Worm (Caenorhabditis elegans) whole organism, L4 larva: ENCODE results near the gene C10G8.2.
A peak's percentile ranks its signal among the peaks of the same experiment; 100 is the strongest.

Experiments used
- F37D6.2 ChIP-seq: sonication (generic microtip); optimal IDR thresholded peaks from 2 replicates; lab custom pipeline; 2016; ENCODE audit warnings: mild to moderate bottlenecking, missing genetic modification characterization, missing compliant biosample characterization
- F49E8.2 ChIP-seq: sonication (generic microtip); optimal IDR thresholded peaks from 2 replicates; lab custom pipeline; 2016; ENCODE audit warnings: missing compliant biosample characterization, mild to moderate bottlenecking, missing genetic modification characterization, borderline replicate concordance
- R02D3.7 ChIP-seq: fragments of 150-350 bp; sonication (generic microtip); optimal IDR thresholded peaks from 3 replicates; lab custom pipeline; 2014; ENCODE audit warnings: missing biosample characterization, missing genetic modification characterization
- Y105C5A.15 ChIP-seq: fragments of 200-800 bp; sonication (Bioruptor generic); IDR thresholded peaks from 2 replicates; pipeline ENCODE4 v1.3.6; 2022; ENCODE audit warnings: missing genetic modification characterization, missing compliant biosample characterization
- aha-1 ChIP-seq: fragments of 150-350 bp; peaks from one replicate; lab custom pipeline; 2014; ENCODE audit warnings: missing biosample characterization, missing genetic modification characterization
- ceh-20 ChIP-seq: fragments of 200-800 bp; sonication (Bioruptor generic); IDR thresholded peaks from 2 replicates; pipeline ENCODE4 v1.3.6; 2022; ENCODE audit warnings: missing genetic modification reagents, missing genetic modification characterization, missing compliant biosample characterization
- ceh-32 ChIP-seq: sonication (generic microtip); optimal IDR thresholded peaks from 2 replicates; lab custom pipeline; 2016; ENCODE audit warnings: mild to moderate bottlenecking, missing genetic modification characterization, missing compliant biosample characterization; ENCODE audit not compliant: poor library complexity
- ceh-62 ChIP-seq: sonication (generic microtip); optimal IDR thresholded peaks from 2 replicates; lab custom pipeline; 2017; ENCODE audit warnings: missing biosample characterization, missing genetic modification characterization
- cey-2 ChIP-seq: sonication (generic microtip); optimal IDR thresholded peaks from 3 replicates; lab custom pipeline; 2017; ENCODE audit warnings: missing genetic modification characterization, mild to moderate bottlenecking, missing compliant biosample characterization, antibody characterized with exemption, borderline replicate concordance; ENCODE audit not compliant: insufficient read depth
- daf-16 ChIP-seq, 3 experiments: sonication (generic microtip); optimal IDR thresholded peaks; 2 replicates each; lab custom pipeline; 2016 to 2017; ENCODE audit warnings: missing genetic modification characterization in 3 of 3, missing genetic modification reagents in 3 of 3, mild to moderate bottlenecking in 2 of 3, missing compliant biosample characterization in 2 of 3, missing biosample characterization in 1 of 3, moderate library complexity in 1 of 3
- dmd-6 ChIP-seq: fragments of 200-800 bp; sonication (Bioruptor generic); IDR thresholded peaks from 2 replicates; pipeline ENCODE4 v1.3.6; 2022; ENCODE audit warnings: missing genetic modification reagents, missing genetic modification characterization, missing compliant biosample characterization
- dve-1 ChIP-seq: sonication (generic microtip); optimal IDR thresholded peaks from 2 replicates; lab custom pipeline; 2017; ENCODE audit warnings: antibody characterized with exemption, mild to moderate bottlenecking, missing genetic modification characterization, missing compliant biosample characterization; ENCODE audit not compliant: insufficient read depth
- egl-27 ChIP-seq: sonication (generic microtip); optimal IDR thresholded peaks from 3 replicates; lab custom pipeline; 2017; ENCODE audit warnings: missing biosample characterization, missing genetic modification reagents, missing genetic modification characterization
- egl-43 ChIP-seq: fragments of 200-800 bp; sonication (Bioruptor generic); IDR thresholded peaks from 2 replicates; pipeline ENCODE4 v1.3.6; 2022; ENCODE audit warnings: missing genetic modification reagents, missing genetic modification characterization, missing compliant biosample characterization
- hif-1 ChIP-seq, 2 experiments: sonication (generic microtip); optimal IDR thresholded peaks; 2 replicates each; lab custom pipeline; 2016 to 2017; ENCODE audit warnings: missing compliant biosample characterization in 2 of 2, missing genetic modification characterization in 2 of 2, missing genetic modification reagents in 2 of 2, missing genotype in 2 of 2, mild to moderate bottlenecking in 1 of 2
- hlh-11 ChIP-seq: fragments of 200-800 bp; sonication (Bioruptor generic); optimal IDR thresholded peaks from 2 replicates; lab custom pipeline; 2018; ENCODE audit warnings: mild to moderate bottlenecking, missing genetic modification characterization, missing compliant biosample characterization
- hlh-30 ChIP-seq: sonication (generic microtip); optimal IDR thresholded peaks from 2 replicates; lab custom pipeline; 2017; ENCODE audit warnings: antibody characterized with exemption, mild to moderate bottlenecking, missing genetic modification characterization, missing compliant biosample characterization; ENCODE audit not compliant: insufficient read depth
- hmg-1.1 ChIP-seq: fragments of 200-800 bp; sonication (Bioruptor generic); IDR thresholded peaks from 2 replicates; pipeline ENCODE4 v1.3.6; 2022; ENCODE audit warnings: missing genetic modification reagents, missing genetic modification characterization, missing compliant biosample characterization
- jun-1 ChIP-seq: fragments of 150-350 bp; optimal IDR thresholded peaks from 2 replicates; lab custom pipeline; 2014; ENCODE audit warnings: missing biosample characterization, missing genetic modification reagents, missing genetic modification characterization
- lin-1 ChIP-seq: fragments of 200-800 bp; sonication (Bioruptor generic); IDR thresholded peaks from 2 replicates; pipeline ENCODE4 v1.3.6; 2022; ENCODE audit warnings: missing genetic modification reagents, missing genetic modification characterization, missing compliant biosample characterization
- lin-38 ChIP-seq: fragments of 200-800 bp; sonication (Bioruptor generic); IDR thresholded peaks from 2 replicates; pipeline ENCODE4 v1.3.6; 2022; ENCODE audit warnings: missing genetic modification reagents, missing genetic modification characterization, missing compliant biosample characterization
- lir-3 ChIP-seq: sonication (generic microtip); optimal IDR thresholded peaks from 2 replicates; lab custom pipeline; 2016; ENCODE audit warnings: mild to moderate bottlenecking, missing genetic modification characterization, missing compliant biosample characterization
- madf-5 ChIP-seq, 2 experiments: fragments of 200-800 bp; sonication (Bioruptor generic); IDR thresholded peaks; 2 replicates each; pipeline ENCODE4 v1.3.6; 2022; ENCODE audit warnings: missing compliant biosample characterization in 2 of 2, missing genetic modification characterization in 2 of 2
- nhr-11 ChIP-seq: fragments of 150-350 bp; optimal IDR thresholded peaks from 2 replicates; lab custom pipeline; 2014; ENCODE audit warnings: missing biosample characterization, missing genetic modification characterization
- nhr-111 ChIP-seq: fragments of 200-800 bp; sonication (Bioruptor generic); optimal IDR thresholded peaks from 2 replicates; lab custom pipeline; 2018; ENCODE audit warnings: mild to moderate bottlenecking, missing genetic modification characterization, missing compliant biosample characterization
- rbr-2 ChIP-seq: sonication (generic microtip); optimal IDR thresholded peaks from 2 replicates; lab custom pipeline; 2016; ENCODE audit warnings: missing genotype, missing genetic modification characterization, missing compliant biosample characterization
- sdz-12 ChIP-seq: fragments of 200-800 bp; sonication (Bioruptor generic); optimal IDR thresholded peaks from 2 replicates; lab custom pipeline; 2018; ENCODE audit warnings: mild to moderate bottlenecking, missing genetic modification characterization, missing compliant biosample characterization
- unc-62 ChIP-seq, 3 experiments: fragments of 150-350 bp in 1 of 3; sonication (generic microtip); optimal IDR thresholded peaks in 2 of 3; peaks in 1 of 3; 1 replicate in 1 of 3; 2 replicates in 2 of 3; lab custom pipeline; 2014 to 2017; ENCODE audit warnings: missing biosample characterization in 3 of 3, missing genetic modification characterization in 3 of 3, missing genetic modification reagents in 3 of 3, missing genotype in 1 of 3
- zag-1 ChIP-seq: fragments of 150-350 bp; optimal IDR thresholded peaks from 2 replicates; lab custom pipeline; 2014; ENCODE audit warnings: missing biosample characterization, missing genetic modification characterization
- zfp-3 ChIP-seq: fragments of 200-800 bp; sonication (Bioruptor generic); conservative IDR thresholded peaks from 2 replicates; pipeline ENCODE4 v1.3.6; 2022; ENCODE audit warnings: missing genetic modification reagents, missing genetic modification characterization, missing compliant biosample characterization

C10G8.2 gene

DNA sequence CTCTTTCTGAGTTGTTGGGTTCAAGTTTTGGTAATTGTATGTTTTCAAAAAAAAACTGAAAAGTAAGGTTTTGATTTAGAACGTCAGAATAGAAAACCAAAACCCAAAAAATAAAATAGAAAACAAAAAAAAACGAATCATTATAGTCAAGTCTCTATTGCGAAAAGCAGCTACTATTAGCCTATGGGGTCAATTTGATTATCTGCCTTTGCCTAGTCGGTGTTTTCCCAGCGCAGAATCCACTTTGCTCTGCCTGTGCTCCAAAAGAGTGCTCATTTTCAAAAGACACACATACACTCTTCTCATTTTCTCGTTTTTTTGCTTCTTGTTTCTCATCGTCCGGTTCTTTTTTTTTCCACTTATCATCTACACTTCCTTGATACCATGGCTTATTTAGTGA lies 25.5 kb upstream of the C10G8.2 start:
- TF ChIP-seq F49E8.2 (tag; lab: Kevin White, UChicago): no peak
- TF ChIP-seq, all 104 proteins: peak for 0

- TF ChIP-seq aha-1 (peak; percentile 79), rbr-2 (no peak), hlh-11 (tag; lab: Kevin White, UChicago) (peak; percentile 48), nhr-11 (tag; lab: Kevin White, UChicago) (peak; percentile 72), daf-16 (GFP tag; optimal IDR thresholded peaks at IDR 0.05; lab: Kevin White, UChicago) (peak in 1 of 2 experiments; percentile 67), daf-16 (tag; optimal IDR thresholded peaks at IDR 0.05; lab: Kevin White, UChicago) (no peak), F37D6.2 (tag; lab: Kevin White, UChicago) (no peak), hlh-30 (peak; percentile 24), hif-1 (tag; optimal IDR thresholded peaks at IDR 0.05; lab: Kevin White, UChicago) (peak in 1 of 2 experiments; percentile 44), madf-5 (GFP tag; IDR thresholded peaks at IDR 0.05; lab: Robert Waterston, UW) (no peak), egl-27 (tag; lab: Kevin White, UChicago) (no peak)
- TF ChIP-seq, all 104 proteins: peak for 6
These were observed 18.3 kb upstream of the C10G8.2 start for ce11 chrV:5295940-5296339.

DNA sequence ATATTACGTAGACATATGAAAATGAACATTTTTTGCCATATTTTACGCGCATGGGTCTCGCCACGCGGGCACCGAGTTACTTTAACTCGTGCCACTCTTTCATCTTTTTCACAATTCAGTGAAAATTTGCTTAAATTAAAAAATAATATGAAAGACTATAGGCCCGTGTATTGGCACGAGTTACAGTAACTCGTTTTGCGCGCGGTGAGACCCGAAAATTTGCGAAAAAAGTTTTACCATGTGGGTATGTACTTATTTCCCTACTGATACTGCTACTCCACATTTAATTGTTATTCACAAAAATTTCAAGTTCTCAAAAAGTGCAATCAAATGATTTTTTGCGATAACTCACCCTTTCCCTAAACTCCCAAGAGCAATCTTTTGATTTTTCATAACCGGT lies 16.5 kb upstream of the C10G8.2 start:
- TF ChIP-seq zag-1 (tag; lab: Kevin White, UChicago): no peak
- no peak for TF ChIP-seq ceh-32 (tag; lab: Kevin White, UChicago)
- peak in 1 of 2 experiments; percentile 98 for TF ChIP-seq unc-62 (GFP tag; optimal IDR thresholded peaks at IDR 0.05 in 1 of 2; lab: Kevin White, UChicago)
- no peak for TF ChIP-seq unc-62 (tag; optimal IDR thresholded peaks at IDR 0.05; lab: Kevin White, UChicago)
- no peak for TF ChIP-seq egl-43 (GFP tag; lab: Robert Waterston, UW)
- TF ChIP-seq, all 104 proteins: peak for 1

- TF ChIP-seq aha-1 (peak; percentile 73), zfp-3 (GFP tag; lab: Robert Waterston, UW) (no peak)
These were observed 13.0 kb upstream of the C10G8.2 start for ce11 chrV:5301226-5301625.

- no peak for TF ChIP-seq hmg-1.1
- TF ChIP-seq Y105C5A.15 (GFP tag; lab: Robert Waterston, UW): no peak
- TF ChIP-seq aha-1: no peak
- no peak for TF ChIP-seq lin-38 (GFP tag; lab: Robert Waterston, UW)
- no peak for TF ChIP-seq R02D3.7 (tag; lab: Kevin White, UChicago)
- no peak for TF ChIP-seq lin-1 (GFP tag; lab: Robert Waterston, UW)
- no peak for TF ChIP-seq ceh-20 (GFP tag; lab: Robert Waterston, UW)
- TF ChIP-seq sdz-12: no peak
- TF ChIP-seq egl-27 (tag; lab: Kevin White, UChicago): no peak
- no peak for TF ChIP-seq rbr-2
- TF ChIP-seq F37D6.2 (tag; lab: Kevin White, UChicago): no peak
- no peak for TF ChIP-seq dmd-6 (GFP tag; lab: Robert Waterston, UW)
- TF ChIP-seq dve-1 (tag; lab: Kevin White, UChicago): no peak
- TF ChIP-seq jun-1: no peak
- no peak for TF ChIP-seq nhr-111 (GFP tag; lab: Kevin White, UChicago)
- TF ChIP-seq cey-2: no peak
- no peak for TF ChIP-seq ceh-62 (tag; lab: Kevin White, UChicago)
- no peak for TF ChIP-seq egl-43 (GFP tag; lab: Robert Waterston, UW)
- TF ChIP-seq nhr-11 (tag; lab: Kevin White, UChicago): no peak
- no peak for TF ChIP-seq lir-3 (tag; lab: Kevin White, UChicago)
These were observed 10.8 kb upstream of the C10G8.2 start, which contains the start of gene ncx-2 for ce11 chrV:5303389-5303788. ncx-2 (plus strand) TSS chrV:5303689.
